Worm (Caenorhabditis elegans): ENCODE data around the gene snb-2.

Gene snb-2

DNA sequence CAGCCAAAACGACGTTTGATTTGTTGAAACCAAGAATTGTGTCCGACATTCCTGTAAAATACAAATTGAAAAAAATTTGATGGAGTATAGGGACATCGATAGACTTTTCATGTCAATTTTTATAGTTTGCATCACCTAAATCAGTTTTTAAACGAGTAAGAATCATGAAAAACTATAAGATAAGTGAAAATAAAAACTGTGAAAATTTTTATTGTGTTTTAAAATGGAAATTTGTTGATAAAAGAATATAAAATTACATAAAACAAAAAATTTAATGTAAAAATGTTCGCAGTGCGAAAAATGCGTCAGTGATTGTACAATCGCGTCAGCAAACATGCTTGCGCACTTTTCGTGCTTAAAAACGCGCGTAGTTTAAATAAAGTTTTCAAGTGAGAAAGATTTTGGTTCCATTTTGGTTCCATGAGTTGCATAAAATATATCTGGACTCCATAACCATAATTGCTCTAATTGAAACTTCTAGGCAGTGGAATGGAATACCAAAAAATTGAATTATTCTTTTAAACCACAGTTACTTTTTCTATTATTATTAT is 2.2 kb downstream of the snb-2 start, which contains the start of gene tomm-20 (continued):
- TF ChIP-seq hmg-1.2 (GFP tag; IDR thresholded peaks at IDR 0.05): peak; percentile 74
- no peak for TF ChIP-seq cebp-2 (GFP tag; IDR thresholded peaks at IDR 0.05)
- TF ChIP-seq die-1 (tag; optimal IDR thresholded peaks at IDR 0.05): peak; percentile 52
- no peak for TF ChIP-seq bed-1 (GFP tag; IDR thresholded peaks at IDR 0.05)
- TF ChIP-seq ceh-91 (GFP tag; IDR thresholded peaks at IDR 0.05): peak; percentile 10; the same call in 1 of the 2 replicates
- peak; percentile 71 for TF ChIP-seq ceh-27 (GFP tag; optimal IDR thresholded peaks at IDR 0.05)
- no peak for TF ChIP-seq mxl-1 (tag; optimal IDR thresholded peaks at IDR 0.05)
- TF ChIP-seq lin-26 (GFP tag; IDR thresholded peaks at IDR 0.05): no peak
- peak; percentile 56 for TF ChIP-seq F49E8.2 (tag; optimal IDR thresholded peaks at IDR 0.05; ENCODE audit: insufficient read depth)
- no peak for TF ChIP-seq ccch-3 (GFP tag; optimal IDR thresholded peaks at IDR 0.05)
- TF ChIP-seq F33H1.4 (GFP tag; IDR thresholded peaks at IDR 0.05): peak; percentile 73
- no peak for TF ChIP-seq sptf-2 (GFP tag; optimal IDR thresholded peaks at IDR 0.05)

DNA sequence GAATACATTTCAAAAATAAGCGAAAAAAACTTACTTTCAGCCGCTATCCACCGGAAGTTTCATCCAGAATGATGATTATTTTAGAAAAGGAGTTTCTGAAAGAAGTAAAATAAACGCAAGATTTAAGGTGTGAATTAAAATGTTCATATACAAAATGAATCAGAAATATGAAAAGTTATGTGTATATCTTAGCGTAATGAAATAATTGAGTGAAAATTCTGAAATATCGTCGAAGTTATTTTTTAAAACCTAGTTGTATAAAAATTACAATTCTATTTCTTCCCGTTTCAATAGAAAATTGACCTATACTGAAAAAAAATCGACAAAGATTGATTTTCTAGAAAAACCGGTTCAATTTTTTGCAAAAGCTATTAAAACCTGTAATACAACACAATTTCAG is 7.8 kb downstream of the snb-2 start, which contains the start of gene twk-13:
twk-13 (minus strand) TSS at position 101 of the 400 bp plus-strand sequence.
- TF ChIP-seq snpc-1.3 (tag; optimal IDR thresholded peaks at IDR 0.05; ENCODE audit: insufficient read depth) (no peak), madf-10 (tag; optimal IDR thresholded peaks at IDR 0.05) (no peak), atf-7 (tag; optimal IDR thresholded peaks at IDR 0.05) (no peak), repo-1 (tag; optimal IDR thresholded peaks at IDR 0.05) (no peak), ztf-28 (GFP tag; IDR thresholded peaks at IDR 0.05) (no peak), ztf-3 (GFP tag; optimal IDR thresholded peaks at IDR 0.05) (no peak), tbx-9 (tag; optimal IDR thresholded peaks at IDR 0.05; ENCODE audit: borderline replicate concordance) (no peak), D2030.7 (GFP tag; IDR thresholded peaks at IDR 0.05) (no peak), snpc-1.1 (tag; optimal IDR thresholded peaks at IDR 0.05; ENCODE audit: insufficient read depth) (no peak), lag-1 (GFP tag; IDR thresholded peaks at IDR 0.05) (no peak)

ce11 chrV:12334387-12334786 is 11.3 kb downstream of the snb-2 start:
- TF ChIP-seq ztf-18 (tag; optimal IDR thresholded peaks at IDR 0.05) (no peak), mel-28 (tag; optimal IDR thresholded peaks at IDR 0.05; ENCODE audit: borderline replicate concordance) (no peak), F52B5.7 (tag; optimal IDR thresholded peaks at IDR 0.05) (no peak), F55B11.4 (tag; optimal IDR thresholded peaks at IDR 0.05; ENCODE audit: borderline replicate concordance, insufficient read depth) (no peak), tbp1 (GFP tag; optimal IDR thresholded peaks at IDR 0.05) (no peak), bed-1 (GFP tag; IDR thresholded peaks at IDR 0.05) (no peak), nhr-80 (tag; optimal IDR thresholded peaks at IDR 0.05) (no peak), snpc-1.1 (tag; optimal IDR thresholded peaks at IDR 0.05; ENCODE audit: insufficient read depth) (no peak), madf-10 (tag; optimal IDR thresholded peaks at IDR 0.05) (no peak), ztf-28 (GFP tag; IDR thresholded peaks at IDR 0.05) (no peak), egrh-3 (GFP tag; IDR thresholded peaks at IDR 0.05) (no peak), pha-4 (tag; optimal IDR thresholded peaks at IDR 0.05) (no peak), ceh-27 (GFP tag; optimal IDR thresholded peaks at IDR 0.05) (no peak), ekl-4 (GFP tag; IDR thresholded peaks at IDR 0.05) (no peak), nhr-27 (tag; optimal IDR thresholded peaks at IDR 0.05) (no peak), ceh-100 (GFP tag; IDR thresholded peaks at IDR 0.05) (no peak), T07F8.4 (tag; optimal IDR thresholded peaks at IDR 0.05) (no peak), ccch-3 (GFP tag; optimal IDR thresholded peaks at IDR 0.05) (no peak)

- TF ChIP-seq snpc-1.3 (tag; optimal IDR thresholded peaks at IDR 0.05; ENCODE audit: insufficient read depth) (peak; percentile 41), hmg-1.2 (GFP tag; IDR thresholded peaks at IDR 0.05) (peak; percentile 64), F22D6.2 (tag; optimal IDR thresholded peaks at IDR 0.05) (no peak), F23B12.7 (tag; optimal IDR thresholded peaks at IDR 0.05; ENCODE audit: insufficient read depth) (peak; percentile 36), die-1 (tag; optimal IDR thresholded peaks at IDR 0.05) (peak; percentile 57), ztf-26 (tag; optimal IDR thresholded peaks at IDR 0.05) (peak; percentile 49), attf-3 (GFP tag; conservative IDR thresholded peaks at IDR 0.05) (peak; percentile 54), Y95B8A.8 (GFP tag; IDR thresholded peaks at IDR 0.05) (no peak), tbp1 (GFP tag; optimal IDR thresholded peaks at IDR 0.05) (peak; percentile 93), D2030.7 (GFP tag; IDR thresholded peaks at IDR 0.05) (peak; percentile 51; the same call in 1 of the 2 replicates), lsl-1 (GFP tag; optimal IDR thresholded peaks at IDR 0.05) (peak; percentile 17), rpc-1 (optimal IDR thresholded peaks at IDR 0.05) (peak; percentile 68), rpc-1 (tag; optimal IDR thresholded peaks at IDR 0.05) (peak; percentile 83), attf-5 (GFP tag; optimal IDR thresholded peaks at IDR 0.05) (no peak)
These were observed 13.9 kb downstream of the snb-2 start for ce11 chrV:12331820-12332219.

Measured in whole organism, young adult.